Worm (Caenorhabditis elegans) whole organism, L1 larva: ENCODE results near the gene C13F10.7.

Experiments
- C04F5.9 ChIP-seq: sonication (generic microtip); optimal IDR thresholded peaks from 2 replicates; lab custom pipeline; 2016; ENCODE audit warnings: missing genetic modification characterization, missing compliant biosample characterization
- C16A3.4 ChIP-seq: fragments of 150-350 bp; optimal IDR thresholded peaks from 2 replicates; lab custom pipeline; 2014; ENCODE audit warnings: missing biosample characterization, missing genetic modification characterization
- C34B4.2 ChIP-seq: sonication (generic microtip); optimal IDR thresholded peaks from 2 replicates; lab custom pipeline; 2017; ENCODE audit warnings: mild to moderate bottlenecking, missing genetic modification characterization, missing compliant biosample characterization
- aha-1 ChIP-seq: fragments of 150-350 bp; optimal IDR thresholded peaks from 2 replicates; lab custom pipeline; 2014; ENCODE audit warnings: missing biosample characterization, missing genetic modification characterization
- aly-2 ChIP-seq: fragments of 150-350 bp; optimal IDR thresholded peaks from 2 replicates; lab custom pipeline; 2014; ENCODE audit warnings: missing biosample characterization, missing genetic modification characterization
- ama-1 ChIP-seq: fragments of 150-350 bp; optimal IDR thresholded peaks from 2 replicates; lab custom pipeline; 2014
- blmp-1 ChIP-seq: fragments of 150-350 bp; optimal IDR thresholded peaks from 2 replicates; lab custom pipeline; 2014; ENCODE audit warnings: missing biosample characterization, missing genetic modification characterization
- ceh-63 ChIP-seq: fragments of 200-800 bp; sonication (Bioruptor generic); optimal IDR thresholded peaks from 2 replicates; lab custom pipeline; 2018; ENCODE audit warnings: mild to moderate bottlenecking, missing genetic modification characterization, missing compliant biosample characterization
- ceh-8 ChIP-seq: fragments of 200-800 bp; sonication (Bioruptor generic); optimal IDR thresholded peaks from 2 replicates; lab custom pipeline; 2018; ENCODE audit warnings: mild to moderate bottlenecking, missing genetic modification characterization, moderate library complexity, missing compliant biosample characterization
- ceh-82 ChIP-seq, 3 experiments: fragments of 150-350 bp in 1 of 3; sonication (generic microtip) in 2 of 3; optimal IDR thresholded peaks; 2 replicates each; lab custom pipeline; 2014 to 2017; ENCODE audit warnings: missing biosample characterization in 3 of 3, missing genetic modification characterization in 3 of 3
- ceh-90 ChIP-seq: sonication (generic microtip); optimal IDR thresholded peaks from 2 replicates; lab custom pipeline; 2016; ENCODE audit warnings: missing genetic modification characterization, missing compliant biosample characterization
- dpl-1 ChIP-seq, 3 experiments: fragments of 150-350 bp in 2 of 3; sonication (generic microtip) in 1 of 3; optimal IDR thresholded peaks; 2 replicates each; lab custom pipeline; 2014 to 2017; ENCODE audit warnings: missing biosample characterization in 3 of 3, missing genetic modification characterization in 3 of 3, missing genetic modification reagents in 3 of 3
- efl-3 ChIP-seq: fragments of 200-800 bp; sonication (Bioruptor generic); optimal IDR thresholded peaks from 2 replicates; lab custom pipeline; 2018; ENCODE audit warnings: mild to moderate bottlenecking, missing genetic modification characterization, missing compliant biosample characterization
- elt-2 ChIP-seq: sonication (generic microtip); optimal IDR thresholded peaks from 2 replicates; lab custom pipeline; 2016; ENCODE audit warnings: missing genetic modification characterization, mild to moderate bottlenecking, inconsistent platforms, missing compliant biosample characterization, missing genetic modification reagents
- elt-3 ChIP-seq, 6 experiments: fragments of 150-350 bp in 1 of 6; sonication (generic microtip); optimal IDR thresholded peaks; 2 replicates each; lab custom pipeline; 2017 to 2018; ENCODE audit warnings: missing biosample characterization in 6 of 6, missing genetic modification characterization in 6 of 6, inconsistent platforms in 1 of 6
- fkh-10 ChIP-seq: sonication (generic microtip); optimal IDR thresholded peaks from 2 replicates; lab custom pipeline; 2017; ENCODE audit warnings: missing biosample characterization, missing genetic modification reagents, missing genetic modification characterization
- fkh-8 ChIP-seq: sonication (generic microtip); optimal IDR thresholded peaks from 2 replicates; lab custom pipeline; 2016; ENCODE audit warnings: mild to moderate bottlenecking, missing genetic modification characterization, missing compliant biosample characterization
- grh-1 ChIP-seq: fragments of 200-800 bp; sonication (Bioruptor generic); IDR thresholded peaks from 2 replicates; pipeline ENCODE4 v1.3.6; 2022; ENCODE audit warnings: missing genetic modification reagents, missing genetic modification characterization, missing compliant biosample characterization
- jun-1 ChIP-seq: fragments of 150-350 bp; optimal IDR thresholded peaks from 2 replicates; lab custom pipeline; 2014; ENCODE audit warnings: missing biosample characterization, missing genetic modification reagents, missing genetic modification characterization
- lin-14 ChIP-seq: fragments of 200-800 bp; sonication (Bioruptor generic); optimal IDR thresholded peaks from 2 replicates; lab custom pipeline; 2018; ENCODE audit warnings: mild to moderate bottlenecking, missing genetic modification characterization, moderate library complexity, missing compliant biosample characterization
- lin-15B ChIP-seq: fragments of 150-350 bp; sonication (generic microtip); optimal IDR thresholded peaks from 3 replicates; lab custom pipeline; 2014; ENCODE audit warnings: missing biosample characterization, missing genetic modification characterization
- lin-35 ChIP-seq, 2 experiments: fragments of 150-350 bp; optimal IDR thresholded peaks; 2 replicates each; lab custom pipeline; 2014; ENCODE audit warnings: missing biosample characterization in 2 of 2, missing genetic modification characterization in 2 of 2, missing genetic modification reagents in 2 of 2
- lin-39 ChIP-seq: fragments of 150-350 bp; optimal IDR thresholded peaks from 2 replicates; lab custom pipeline; 2014; ENCODE audit warnings: missing biosample characterization, missing genetic modification reagents, missing genetic modification characterization
- lir-3 ChIP-seq: sonication (generic microtip); optimal IDR thresholded peaks from 2 replicates; lab custom pipeline; 2016; ENCODE audit warnings: mild to moderate bottlenecking, missing genetic modification characterization, moderate library complexity, missing compliant biosample characterization; ENCODE audit not compliant: poor library complexity
- lsy-2 ChIP-seq, 2 experiments: fragments of 150-350 bp; optimal IDR thresholded peaks; 2 replicates each; lab custom pipeline; 2014; ENCODE audit warnings: missing biosample characterization in 2 of 2, missing genetic modification characterization in 2 of 2
- mab-9 ChIP-seq: fragments of 200-800 bp; sonication (Bioruptor generic); IDR thresholded peaks from 2 replicates; pipeline ENCODE4 v1.3.6; 2022; ENCODE audit warnings: missing genetic modification reagents, missing genetic modification characterization, missing compliant biosample characterization
- mep-1 ChIP-seq: fragments of 150-350 bp; optimal IDR thresholded peaks from 2 replicates; lab custom pipeline; 2014; ENCODE audit warnings: missing biosample characterization, missing genetic modification characterization
- nhr-20 ChIP-seq: sonication (generic microtip); optimal IDR thresholded peaks from 2 replicates; lab custom pipeline; 2016; ENCODE audit warnings: mild to moderate bottlenecking, missing genetic modification characterization, missing compliant biosample characterization
- nhr-28 ChIP-seq: fragments of 150-350 bp; optimal IDR thresholded peaks from 2 replicates; lab custom pipeline; 2014; ENCODE audit warnings: missing biosample characterization, missing genetic modification characterization
- nhr-47 ChIP-seq: sonication (generic microtip); optimal IDR thresholded peaks from 2 replicates; lab custom pipeline; 2016; ENCODE audit warnings: mild to moderate bottlenecking, missing genetic modification characterization, moderate library complexity, missing compliant biosample characterization
- nhr-71 ChIP-seq: sonication (generic microtip); optimal IDR thresholded peaks from 2 replicates; lab custom pipeline; 2016; ENCODE audit warnings: mild to moderate bottlenecking, missing genetic modification characterization, moderate library complexity, missing compliant biosample characterization
- nhr-76 ChIP-seq: sonication (generic microtip); optimal IDR thresholded peaks from 2 replicates; lab custom pipeline; 2017; ENCODE audit warnings: missing biosample characterization, missing genetic modification characterization
- nhr-85 ChIP-seq: sonication (generic microtip); peaks from one replicate; lab custom pipeline; 2016; ENCODE audit warnings: missing genetic modification characterization, inconsistent platforms, missing compliant biosample characterization
- pag-3 ChIP-seq: sonication (generic microtip); optimal IDR thresholded peaks from 2 replicates; lab custom pipeline; 2017; ENCODE audit warnings: missing genetic modification characterization, mild to moderate bottlenecking, missing compliant biosample characterization, antibody characterized with exemption, borderline replicate concordance; ENCODE audit not compliant: insufficient read depth
- pqm-1 ChIP-seq: sonication (generic microtip); optimal IDR thresholded peaks from 3 replicates; lab custom pipeline; 2017; ENCODE audit warnings: missing biosample characterization, missing genetic modification characterization
- rnt-1 ChIP-seq: sonication (generic microtip); optimal IDR thresholded peaks from 2 replicates; lab custom pipeline; 2016; ENCODE audit warnings: mild to moderate bottlenecking, missing genetic modification characterization, moderate library complexity, missing compliant biosample characterization
- skn-1 ChIP-seq: fragments of 150-350 bp; optimal IDR thresholded peaks from 2 replicates; lab custom pipeline; 2014; ENCODE audit warnings: missing biosample characterization, missing genetic modification characterization
- snpc-4 ChIP-seq: fragments of 150-350 bp; optimal IDR thresholded peaks from 2 replicates; lab custom pipeline; 2014; ENCODE audit warnings: missing biosample characterization, missing genetic modification characterization
- snu-23 ChIP-seq: sonication (generic microtip); optimal IDR thresholded peaks from 2 replicates; lab custom pipeline; 2016; ENCODE audit warnings: missing genetic modification characterization, missing compliant biosample characterization
- sox-4 ChIP-seq: sonication (generic microtip); optimal IDR thresholded peaks from 2 replicates; lab custom pipeline; 2016; ENCODE audit warnings: missing genetic modification characterization, missing compliant biosample characterization
- sptf-1 ChIP-seq: fragments of 150-350 bp; optimal IDR thresholded peaks from 2 replicates; lab custom pipeline; 2014; ENCODE audit warnings: missing biosample characterization, missing genetic modification characterization
- sup-37 ChIP-seq: fragments of 200-800 bp; sonication (Bioruptor generic); optimal IDR thresholded peaks from 2 replicates; lab custom pipeline; 2018; ENCODE audit warnings: mild to moderate bottlenecking, missing genetic modification characterization, missing compliant biosample characterization
- swsn-7 ChIP-seq: sonication (generic microtip); optimal IDR thresholded peaks from 2 replicates; lab custom pipeline; 2016; ENCODE audit warnings: missing genetic modification characterization, missing compliant biosample characterization
- tbx-2 ChIP-seq: sonication (generic microtip); optimal IDR thresholded peaks from 2 replicates; lab custom pipeline; 2016; ENCODE audit warnings: missing genetic modification characterization, missing compliant biosample characterization
- unc-130 ChIP-seq: fragments of 150-350 bp; optimal IDR thresholded peaks from 2 replicates; lab custom pipeline; 2017; ENCODE audit warnings: missing biosample characterization, missing genetic modification characterization, inconsistent platforms
- unc-30 ChIP-seq: sonication (generic microtip); optimal IDR thresholded peaks from 2 replicates; lab custom pipeline; 2017; ENCODE audit warnings: missing biosample characterization, missing genetic modification characterization
- unc-62 ChIP-seq: fragments of 150-350 bp; optimal IDR thresholded peaks from 2 replicates; lab custom pipeline; 2014; ENCODE audit warnings: missing biosample characterization, missing genetic modification reagents, missing genetic modification characterization
- unc-86 ChIP-seq: sonication (generic microtip); optimal IDR thresholded peaks from 2 replicates; lab custom pipeline; 2016; ENCODE audit warnings: missing genetic modification characterization, missing compliant biosample characterization
- unc-98 ChIP-seq: fragments of 200-800 bp; sonication (Bioruptor generic); IDR thresholded peaks from 2 replicates; pipeline ENCODE4 v1.3.6; 2022; ENCODE audit warnings: missing genetic modification characterization, missing compliant biosample characterization
- vab-15 ChIP-seq: sonication (generic microtip); optimal IDR thresholded peaks from 2 replicates; lab custom pipeline; 2017; ENCODE audit warnings: missing genotype, mild to moderate bottlenecking, missing genetic modification characterization, missing compliant biosample characterization
- xbp-1 ChIP-seq: sonication (generic microtip); optimal IDR thresholded peaks from 2 replicates; lab custom pipeline; 2016; ENCODE audit warnings: missing genetic modification characterization, missing compliant biosample characterization
- zip-4 ChIP-seq: fragments of 200-800 bp; sonication (Bioruptor generic); optimal IDR thresholded peaks from 2 replicates; lab custom pipeline; 2018; ENCODE audit warnings: mild to moderate bottlenecking, missing genetic modification characterization, moderate library complexity, missing compliant biosample characterization

C13F10.7 gene

DNA sequence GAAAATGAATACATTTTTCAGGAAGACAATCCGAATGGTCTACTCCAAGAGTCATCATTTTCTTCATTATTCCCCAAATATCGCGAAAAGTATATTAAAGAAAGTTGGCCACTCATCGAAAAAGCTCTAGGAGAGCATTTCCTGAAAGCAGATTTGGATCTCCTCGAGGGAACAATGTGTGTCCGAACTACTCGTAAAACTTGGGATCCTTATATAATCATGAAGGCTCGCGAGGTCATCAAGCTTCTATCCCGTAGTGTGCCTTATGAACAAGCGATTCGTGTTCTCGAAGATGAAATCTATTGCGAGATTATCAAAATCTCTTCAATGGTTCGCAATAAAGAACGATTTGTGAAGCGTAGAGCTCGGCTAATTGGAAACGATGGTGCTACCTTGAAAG lies 8.5 kb upstream of the C13F10.7 start:
- TF ChIP-seq ceh-90 (no peak), rnt-1 (no peak), sptf-1 (tag; lab: Kevin White, UChicago) (no peak), sox-4 (no peak)

DNA sequence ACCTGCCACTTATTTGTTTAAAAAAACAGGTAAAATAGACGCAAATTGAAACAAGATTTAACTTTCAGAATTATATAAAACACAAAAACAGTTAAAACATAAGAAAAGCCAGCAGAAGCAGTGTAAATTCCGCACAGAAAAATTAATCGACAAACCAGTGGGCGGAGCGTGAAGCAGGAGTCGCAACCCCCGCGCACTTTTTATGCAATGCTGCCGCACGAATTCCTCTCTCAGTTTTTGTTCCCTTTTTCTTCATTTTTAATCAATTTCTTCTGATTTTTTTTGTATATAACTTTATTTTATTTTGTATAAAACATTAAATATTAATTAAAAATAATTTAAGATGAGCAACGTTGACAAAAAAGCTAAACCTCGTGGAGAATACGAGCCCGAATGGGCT lies 7.8 kb upstream of the C13F10.7 start, which contains the start of the genes gei-6 and krr-1:
gei-6 (minus strand) TSS at position 2 of the 400 bp plus-strand sequence.
krr-1 (plus strand) TSS at position 344 of the 400 bp plus-strand sequence.
- TF ChIP-seq lir-3 (tag; lab: Kevin White, UChicago): peak; percentile 14
- peak; percentile 32 to 37 for TF ChIP-seq lsy-2 (tag; optimal IDR thresholded peaks at IDR 0.05; lab: Kevin White, UChicago)
- no peak for TF ChIP-seq C04F5.9 (tag; lab: Kevin White, UChicago)
- no peak for TF ChIP-seq lin-14
- TF ChIP-seq snpc-4: peak; percentile 22
- no peak for TF ChIP-seq elt-2
- no peak for TF ChIP-seq grh-1 (GFP tag; lab: Robert Waterston, UW)
- TF ChIP-seq snu-23 (GFP tag; lab: Kevin White, UChicago): peak; percentile 60
- TF ChIP-seq swsn-7 (tag; lab: Kevin White, UChicago): peak; percentile 49
- no peak for TF ChIP-seq nhr-76 (tag; lab: Kevin White, UChicago)
- TF ChIP-seq vab-15 (tag; lab: Kevin White, UChicago): no peak
- no peak for TF ChIP-seq jun-1 (tag; lab: Kevin White, UChicago)
- TF ChIP-seq ceh-8 (GFP tag; lab: Kevin White, UChicago): no peak
- TF ChIP-seq ama-1: no peak
- peak; percentile 18 for TF ChIP-seq lin-39 (tag; lab: Kevin White, UChicago)
- TF ChIP-seq lin-35 (GFP tag; optimal IDR thresholded peaks at IDR 0.05; lab: Kevin White, UChicago): peak; percentile 27 to 56
- TF ChIP-seq elt-3 (tag; optimal IDR thresholded peaks at IDR 0.05; lab: Kevin White, UChicago): peak in 1 of 6 experiments; percentile 57
- peak; percentile 50 for TF ChIP-seq mep-1
- peak; percentile 77 for TF ChIP-seq unc-130 (tag; lab: Kevin White, UChicago)
- TF ChIP-seq sup-37 (GFP tag; lab: Kevin White, UChicago): no peak
- peak; percentile 59 for TF ChIP-seq C16A3.4
- TF ChIP-seq efl-3 (GFP tag; lab: Kevin White, UChicago): no peak
- TF ChIP-seq blmp-1: peak; percentile 8
- peak; percentile 60 for TF ChIP-seq nhr-71
- no peak for TF ChIP-seq aly-2 (tag; lab: Kevin White, UChicago)
- TF ChIP-seq unc-62 (GFP tag; lab: Kevin White, UChicago): no peak
- peak; percentile 60 for TF ChIP-seq lin-15B (tag; lab: Kevin White, UChicago)
- TF ChIP-seq pqm-1: no peak
- TF ChIP-seq nhr-20 (tag; lab: Kevin White, UChicago): peak; percentile 42
- TF ChIP-seq ceh-82 (tag; optimal IDR thresholded peaks at IDR 0.05; lab: Kevin White, UChicago): peak; percentile 7 to 52 (median 26)
- peak; percentile 43 for TF ChIP-seq xbp-1 (tag; lab: Kevin White, UChicago)
- TF ChIP-seq unc-30: no peak
- no peak for TF ChIP-seq zip-4 (GFP tag; lab: Kevin White, UChicago)
- no peak for TF ChIP-seq nhr-28 (tag; lab: Kevin White, UChicago)
- TF ChIP-seq aha-1 (tag; lab: Kevin White, UChicago): no peak
- peak; percentile 63 for TF ChIP-seq skn-1 (tag; lab: Kevin White, UChicago)
- no peak for TF ChIP-seq ceh-90
- TF ChIP-seq nhr-47 (tag; lab: Kevin White, UChicago): peak; percentile 53
- peak; percentile 36 to 57 (median 52) for TF ChIP-seq dpl-1 (GFP tag; optimal IDR thresholded peaks at IDR 0.05; lab: Kevin White, UChicago)
- TF ChIP-seq unc-98 (GFP tag; lab: Robert Waterston, UW): no peak
- no peak for TF ChIP-seq sox-4
- TF ChIP-seq unc-86 (tag; lab: Kevin White, UChicago): peak; percentile 7
- TF ChIP-seq fkh-10 (GFP tag; lab: Kevin White, UChicago): no peak
- no peak for TF ChIP-seq C34B4.2
- TF ChIP-seq ceh-63 (GFP tag; lab: Kevin White, UChicago): no peak
- TF ChIP-seq fkh-8 (tag; lab: Kevin White, UChicago): no peak
- TF ChIP-seq nhr-85 (tag; lab: Kevin White, UChicago): no peak
- peak; percentile 49 for TF ChIP-seq tbx-2
- no peak for TF ChIP-seq mab-9 (GFP tag; lab: Robert Waterston, UW)
- no peak for TF ChIP-seq pag-3 (tag; lab: Kevin White, UChicago)
